Worm (Caenorhabditis elegans) whole organism, L1 larva: ENCODE results near the gene Y39B6A.34.

Experiments
- ama-1 ChIP-seq: fragments of 150-350 bp; optimal IDR thresholded peaks from 2 replicates; lab custom pipeline; 2014
- dpl-1 ChIP-seq, 3 experiments: fragments of 150-350 bp in 2 of 3; sonication (generic microtip) in 1 of 3; optimal IDR thresholded peaks; 2 replicates each; lab custom pipeline; 2014 to 2017; ENCODE audit warnings: missing biosample characterization in 3 of 3, missing genetic modification characterization in 3 of 3, missing genetic modification reagents in 3 of 3
- elt-3 ChIP-seq, 6 experiments: fragments of 150-350 bp in 1 of 6; sonication (generic microtip); optimal IDR thresholded peaks; 2 replicates each; lab custom pipeline; 2017 to 2018; ENCODE audit warnings: missing biosample characterization in 6 of 6, missing genetic modification characterization in 6 of 6, inconsistent platforms in 1 of 6
- ets-5 ChIP-seq: fragments of 200-800 bp; sonication (Bioruptor generic); IDR thresholded peaks from 2 replicates; pipeline ENCODE4 v1.3.6; 2022; ENCODE audit warnings: missing genetic modification characterization, missing compliant biosample characterization
- jun-1 ChIP-seq: fragments of 150-350 bp; optimal IDR thresholded peaks from 2 replicates; lab custom pipeline; 2014; ENCODE audit warnings: missing biosample characterization, missing genetic modification reagents, missing genetic modification characterization
- lin-39 ChIP-seq: fragments of 150-350 bp; optimal IDR thresholded peaks from 2 replicates; lab custom pipeline; 2014; ENCODE audit warnings: missing biosample characterization, missing genetic modification reagents, missing genetic modification characterization
- lsy-2 ChIP-seq, 2 experiments: fragments of 150-350 bp; optimal IDR thresholded peaks; 2 replicates each; lab custom pipeline; 2014; ENCODE audit warnings: missing biosample characterization in 2 of 2, missing genetic modification characterization in 2 of 2
- mdl-1 ChIP-seq, 2 experiments: fragments of 150-350 bp; optimal IDR thresholded peaks; 2 replicates each; lab custom pipeline; 2014 to 2017; ENCODE audit warnings: missing biosample characterization in 2 of 2, missing genetic modification characterization in 2 of 2, inconsistent platforms in 1 of 2
- sox-4 ChIP-seq: sonication (generic microtip); optimal IDR thresholded peaks from 2 replicates; lab custom pipeline; 2016; ENCODE audit warnings: missing genetic modification characterization, missing compliant biosample characterization
- zag-1 ChIP-seq: fragments of 150-350 bp; optimal IDR thresholded peaks from 2 replicates; lab custom pipeline; 2014; ENCODE audit warnings: missing biosample characterization, missing genetic modification characterization
- ztf-11 ChIP-seq, 2 experiments: sonication (generic microtip); optimal IDR thresholded peaks; 2 replicates each; lab custom pipeline; 2016 to 2017; ENCODE audit warnings: missing genetic modification characterization in 2 of 2, missing biosample characterization in 1 of 2, missing compliant biosample characterization in 1 of 2

DNA sequence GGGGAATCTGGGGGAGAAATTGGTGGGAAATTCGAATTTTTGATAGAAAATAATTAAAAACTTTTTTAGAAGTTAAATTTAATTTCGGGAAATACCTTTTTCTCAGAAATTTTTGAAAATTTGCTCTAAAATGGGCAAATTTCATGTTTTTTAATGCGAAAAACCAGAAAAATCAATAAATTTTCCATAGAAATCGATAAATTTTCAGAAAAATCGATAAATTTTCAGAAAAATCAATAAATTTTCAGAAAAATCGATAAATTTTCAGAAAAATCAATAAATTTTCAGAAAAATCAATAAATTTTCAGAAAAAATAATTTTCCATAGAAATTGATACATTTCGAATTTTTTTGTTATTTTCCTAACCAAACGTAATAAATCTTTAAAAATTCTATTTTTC lies 14.7 kb upstream of the Y39B6A.34 start:
- TF ChIP-seq ama-1 (lab: Kevin White, UChicago) (no peak), dpl-1 (GFP tag; optimal IDR thresholded peaks at IDR 0.05; lab: Kevin White, UChicago) (no peak), ets-5 (no peak), jun-1 (tag; lab: Kevin White, UChicago) (no peak), mdl-1 (tag; optimal IDR thresholded peaks at IDR 0.05; lab: Kevin White, UChicago) (no peak), zag-1 (tag; lab: Kevin White, UChicago) (no peak), ztf-11 (tag; optimal IDR thresholded peaks at IDR 0.05; lab: Kevin White, UChicago) (no peak), lsy-2 (tag; optimal IDR thresholded peaks at IDR 0.05; lab: Kevin White, UChicago) (no peak), sox-4 (tag; lab: Kevin White, UChicago) (no peak), elt-3 (tag; optimal IDR thresholded peaks at IDR 0.05; lab: Kevin White, UChicago) (no peak), lin-39 (no peak)
